Worm (Caenorhabditis elegans): ENCODE measurements around the gene Y42A5A.1.

Y42A5A.1 gene

ce11 chrV:11113041-11113574 is 25.4 kb downstream of the Y42A5A.1 start, which contains the start of gene erfa-3 (continued):
- TF ChIP-seq dpl-1 (GFP tag; optimal IDR thresholded peaks at IDR 0.05): peak; percentile 55 to 62 (median 59)
- TF ChIP-seq ztf-4 (tag; optimal IDR thresholded peaks at IDR 0.05): peak; percentile 27
- peak; percentile 62 for TF ChIP-seq lin-39 (tag; optimal IDR thresholded peaks at IDR 0.05)
- peak; percentile 53 for TF ChIP-seq nhr-19 (GFP tag; conservative IDR thresholded peaks at IDR 0.05)
- TF ChIP-seq lin-35 (GFP tag; optimal IDR thresholded peaks at IDR 0.05): peak; percentile 40 to 72
- peak; percentile 33 for TF ChIP-seq jun-1 (tag; optimal IDR thresholded peaks at IDR 0.05)
- peak; percentile 50 for TF ChIP-seq snpc-4 (tag; optimal IDR thresholded peaks at IDR 0.05)
- peak; percentile 68 for TF ChIP-seq nhr-76 (tag; optimal IDR thresholded peaks at IDR 0.05)
- no peak for TF ChIP-seq lin-13 (GFP tag; optimal IDR thresholded peaks at IDR 0.05)
- peak; percentile 73 for TF ChIP-seq snu-23 (GFP tag; optimal IDR thresholded peaks at IDR 0.05)
- peak; percentile 62 for TF ChIP-seq nhr-47 (tag; optimal IDR thresholded peaks at IDR 0.05)
- no peak for TF ChIP-seq fkh-4 (tag; optimal IDR thresholded peaks at IDR 0.05; ENCODE audit: borderline replicate concordance)
- peak; percentile 25 for TF ChIP-seq hpl-2 (GFP tag; optimal IDR thresholded peaks at IDR 0.05)
- no peak for TF ChIP-seq lin-15B (tag; optimal IDR thresholded peaks at IDR 0.05)
- peak; percentile 29 for TF ChIP-seq zip-4 (GFP tag; optimal IDR thresholded peaks at IDR 0.05)
- TF ChIP-seq dsc-1 (tag; optimal IDR thresholded peaks at IDR 0.05): peak; percentile 68
- TF ChIP-seq aly-2 (tag; optimal IDR thresholded peaks at IDR 0.05): no peak
- TF ChIP-seq zag-1 (tag; optimal IDR thresholded peaks at IDR 0.05): no peak
- no peak for TF ChIP-seq ets-5 (GFP tag; IDR thresholded peaks at IDR 0.05)
- peak; percentile 69 for TF ChIP-seq nhr-90 (tag; optimal IDR thresholded peaks at IDR 0.05; ENCODE audit: poor library complexity)
- TF ChIP-seq aha-1 (tag; optimal IDR thresholded peaks at IDR 0.05): no peak
- TF ChIP-seq lin-14 (GFP tag; optimal IDR thresholded peaks at IDR 0.05): peak; percentile 59
- TF ChIP-seq mdl-1 (tag; optimal IDR thresholded peaks at IDR 0.05): peak in 1 of 2 experiments; percentile 64
- TF ChIP-seq nhr-85 (tag): peak; percentile 76
- TF ChIP-seq elt-3 (tag; optimal IDR thresholded peaks at IDR 0.05): peak in 1 of 6 experiments; percentile 54
- TF ChIP-seq unc-130 (tag; optimal IDR thresholded peaks at IDR 0.05): peak; percentile 68
- peak; percentile 58 to 60 for TF ChIP-seq lsy-2 (tag; optimal IDR thresholded peaks at IDR 0.05)
- peak; percentile 54 to 65 for TF ChIP-seq efl-1 (optimal IDR thresholded peaks at IDR 0.05)
- peak; percentile 52 to 95 for TF ChIP-seq efl-1 (GFP tag; optimal IDR thresholded peaks at IDR 0.05 in 1 of 2)
- peak; percentile 49 for TF ChIP-seq tbx-2 (tag; optimal IDR thresholded peaks at IDR 0.05)
- TF ChIP-seq C16A3.4 (tag; optimal IDR thresholded peaks at IDR 0.05): peak; percentile 67
- TF ChIP-seq sup-37 (GFP tag; optimal IDR thresholded peaks at IDR 0.05): no peak
- no peak for TF ChIP-seq nhr-237 (tag; optimal IDR thresholded peaks at IDR 0.05)
- no peak for TF ChIP-seq nhr-28 (tag; optimal IDR thresholded peaks at IDR 0.05)
- peak; percentile 46 for TF ChIP-seq mep-1 (tag; optimal IDR thresholded peaks at IDR 0.05)
- no peak for TF ChIP-seq tlp-1 (tag; optimal IDR thresholded peaks at IDR 0.05)
- TF ChIP-seq ceh-82 (tag; optimal IDR thresholded peaks at IDR 0.05): peak; percentile 64 to 73 (median 70)
- TF ChIP-seq lir-3 (tag; optimal IDR thresholded peaks at IDR 0.05; ENCODE audit: poor library complexity): peak; percentile 15
- TF ChIP-seq C34B4.2 (tag; optimal IDR thresholded peaks at IDR 0.05): no peak

ce11 chrV:11113607-11114006 is 25.9 kb downstream of the Y42A5A.1 start, which contains the start of gene math-33:
TSS of gene math-33 (plus strand) at chrV:11113907.
- TF ChIP-seq sptf-1 (tag; optimal IDR thresholded peaks at IDR 0.05): no peak
- TF ChIP-seq hlh-17 (GFP tag; optimal IDR thresholded peaks at IDR 0.05; ENCODE audit: borderline replicate concordance): no peak
- TF ChIP-seq nhr-237 (tag; optimal IDR thresholded peaks at IDR 0.05): no peak
- TF ChIP-seq fkh-4 (tag; optimal IDR thresholded peaks at IDR 0.05; ENCODE audit: borderline replicate concordance): no peak
- TF ChIP-seq dsc-1 (tag; optimal IDR thresholded peaks at IDR 0.05): no peak
- no peak for TF ChIP-seq hpl-2 (GFP tag; optimal IDR thresholded peaks at IDR 0.05)
- TF ChIP-seq C04F5.9 (tag; optimal IDR thresholded peaks at IDR 0.05): no peak
- no peak for TF ChIP-seq snu-23 (GFP tag; optimal IDR thresholded peaks at IDR 0.05)
